Fruit fly (Drosophila melanogaster) whole organism, adult: ENCODE results near the gene CG32240.

ENCODE experiments used
- CG14711 ChIP-seq: fragments of 200-800 bp; sonication (Bioruptor generic); optimal IDR thresholded peaks from 2 replicates; lab custom pipeline; 2018; ENCODE audit warnings: missing biosample characterization, mild to moderate bottlenecking, missing genetic modification characterization, moderate library complexity
- CG33017 ChIP-seq: fragments of 200-800 bp; sonication (Bioruptor generic); optimal IDR thresholded peaks from 2 replicates; lab custom pipeline; 2018; ENCODE audit warnings: missing biosample characterization, mild to moderate bottlenecking, missing genetic modification characterization, moderate library complexity
- CG5204 ChIP-seq: fragments of 200-800 bp; sonication (Bioruptor generic); optimal IDR thresholded peaks from 2 replicates; lab custom pipeline; 2016; ENCODE audit warnings: missing biosample characterization, missing genetic modification characterization
- CG7045 ChIP-seq: fragments of 200-800 bp; sonication (Bioruptor generic); optimal IDR thresholded peaks from 2 replicates; lab custom pipeline; 2017; ENCODE audit warnings: missing biosample characterization, mild to moderate bottlenecking, missing genetic modification characterization
- Clk ChIP-seq: fragments of 200-800 bp; sonication (Bioruptor generic); optimal IDR thresholded peaks from 2 replicates; lab custom pipeline; 2017; ENCODE audit warnings: missing biosample characterization, missing genetic modification characterization
- Crg-1 ChIP-seq: fragments of 200-800 bp; sonication (Bioruptor generic); optimal IDR thresholded peaks from 2 replicates; lab custom pipeline; 2016; ENCODE audit warnings: missing biosample characterization, missing genetic modification characterization
- cic ChIP-seq: fragments of 200-800 bp; sonication (Bioruptor generic); optimal IDR thresholded peaks from 2 replicates; lab custom pipeline; 2017; ENCODE audit warnings: missing biosample characterization, mild to moderate bottlenecking, missing genetic modification characterization, moderate library complexity
- cnc ChIP-seq, 2 experiments: fragments of >200 bp; optimal IDR thresholded peaks; 2 replicates each; lab custom pipeline; 2017
- kay ChIP-seq: fragments of 200-800 bp; sonication (Bioruptor generic); peaks from one replicate; lab custom pipeline; 2016; ENCODE audit warnings: missing biosample characterization, missing genetic modification characterization, borderline replicate concordance
- ovo ChIP-seq: fragments of 200-800 bp; sonication (Bioruptor generic); optimal IDR thresholded peaks from 2 replicates; lab custom pipeline; 2016; ENCODE audit warnings: missing biosample characterization, missing genetic modification characterization
- pad ChIP-seq: fragments of 200-800 bp; sonication (Bioruptor generic); optimal IDR thresholded peaks from 3 replicates; lab custom pipeline; 2017; ENCODE audit warnings: missing biosample characterization, missing genetic modification characterization, mild to moderate bottlenecking, moderate library complexity, missing genetic modification reagents
- toe ChIP-seq: fragments of 200-800 bp; sonication (Bioruptor generic); optimal IDR thresholded peaks from 2 replicates; lab custom pipeline; 2016; ENCODE audit warnings: missing biosample characterization, missing genetic modification characterization

dm6 chr3L:4365197-4365596 is 16.2 kb downstream of the CG32240 start, which contains the start of gene CG33514:
- TF ChIP-seq Crg-1 (GFP tag; lab: Kevin White, UChicago) = no peak
- no peak for TF ChIP-seq Clk (GFP tag; lab: Kevin White, UChicago)
- no peak for TF ChIP-seq cnc (optimal IDR thresholded peaks at IDR 0.05; lab: Kevin White, UChicago)
- TF ChIP-seq CG33017 (tag; lab: Kevin White, UChicago) = no peak
- no peak for TF ChIP-seq ovo
- peak; percentile 53 for TF ChIP-seq cic (GFP tag; lab: Kevin White, UChicago)
- no peak for TF ChIP-seq kay (GFP tag; lab: Kevin White, UChicago)
- no peak for TF ChIP-seq CG14711 (tag; lab: Kevin White, UChicago)
- TF ChIP-seq CG5204 (GFP tag; lab: Kevin White, UChicago) = no peak
- no peak for TF ChIP-seq toe (GFP tag; lab: Kevin White, UChicago)
- no peak for TF ChIP-seq pad
- TF ChIP-seq CG7045 (GFP tag; lab: Kevin White, UChicago) = no peak
